Fruit fly (Drosophila melanogaster): ENCODE measurements around the gene ATPsynE.
A peak's percentile ranks its signal among the peaks of the same experiment; 100 is the strongest.

ATPsynE gene

DNA sequence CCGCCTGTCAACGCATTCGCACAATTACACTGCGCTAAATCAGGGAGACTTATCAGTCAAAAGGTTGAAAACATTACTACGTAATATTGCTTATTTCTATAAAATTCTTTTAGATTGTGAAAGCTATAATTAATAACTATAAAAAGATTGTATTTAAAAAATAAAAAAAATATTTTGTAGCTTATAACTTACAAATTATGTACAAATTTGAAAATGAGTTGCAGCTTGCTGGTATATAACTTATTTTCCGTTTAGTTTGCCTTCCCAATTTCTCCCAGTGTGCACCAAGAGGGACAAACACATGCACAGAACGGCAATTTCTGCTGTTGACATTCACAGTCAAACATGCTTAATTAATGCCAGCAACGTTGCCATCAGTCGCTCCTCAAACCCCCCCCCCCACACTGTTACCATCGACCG is 27.0 kb downstream of the ATPsynE start (continued):
- TF ChIP-seq tup (GFP tag; optimal IDR thresholded peaks at IDR 0.05): no peak
- peak; percentile 42 for TF ChIP-seq fd3F (GFP tag; optimal IDR thresholded peaks at IDR 0.05)
- TF ChIP-seq bab2 (GFP tag; optimal IDR thresholded peaks at IDR 0.05): no peak
- peak; percentile 60; the same call in 1 of the 2 replicates for TF ChIP-seq E2f1 (GFP tag; IDR thresholded peaks at IDR 0.05)
- peak; percentile 76 for TF ChIP-seq grau (tag; optimal IDR thresholded peaks at IDR 0.05)
- TF ChIP-seq Sox102F (GFP tag; optimal IDR thresholded peaks at IDR 0.05): peak; percentile 74
- peak; percentile 44 for TF ChIP-seq dmrt11E (tag; optimal IDR thresholded peaks at IDR 0.05)
- TF ChIP-seq Drgx (GFP tag; IDR thresholded peaks at IDR 0.05): peak; percentile 86
- TF ChIP-seq NC2α (GFP tag; optimal IDR thresholded peaks at IDR 0.05): no peak
- no peak for TF ChIP-seq NK7.1 (GFP tag; optimal IDR thresholded peaks at IDR 0.05)
- peak; percentile 72 for TF ChIP-seq caup (GFP tag; optimal IDR thresholded peaks at IDR 0.05; ENCODE audit: severe bottlenecking)
- TF ChIP-seq CG30403 (GFP tag; optimal IDR thresholded peaks at IDR 0.05): peak; percentile 63
- TF ChIP-seq ATbp (GFP tag; optimal IDR thresholded peaks at IDR 0.05): peak; percentile 75
- peak; percentile 83 for TF ChIP-seq CG7556 (GFP tag; optimal IDR thresholded peaks at IDR 0.05)
- peak; percentile 68 for TF ChIP-seq CG4424 (GFP tag; optimal IDR thresholded peaks at IDR 0.05)
- peak; percentile 51 for TF ChIP-seq sisA (GFP tag; IDR thresholded peaks at IDR 0.05)
- TF ChIP-seq hkb (optimal IDR thresholded peaks at IDR 0.05): no peak
- TF ChIP-seq hkb (GFP tag; IDR thresholded peaks at IDR 0.05): peak; percentile 77
- no peak for TF ChIP-seq CG17912 (GFP tag; optimal IDR thresholded peaks at IDR 0.05)
- TF ChIP-seq CG13123 (GFP tag; optimal IDR thresholded peaks at IDR 0.05): peak; percentile 0
- no peak for TF ChIP-seq Aef1 (GFP tag; IDR thresholded peaks at IDR 0.05)
- TF ChIP-seq CG8359 (GFP tag; optimal IDR thresholded peaks at IDR 0.05; ENCODE audit: borderline replicate concordance): peak; percentile 61
- peak; percentile 84 for TF ChIP-seq CG17829 (tag; optimal IDR thresholded peaks at IDR 0.05)
- TF ChIP-seq YL-1 (GFP tag; optimal IDR thresholded peaks at IDR 0.05): no peak
- no peak for TF ChIP-seq Atf-2 (GFP tag; optimal IDR thresholded peaks at IDR 0.05)
- TF ChIP-seq CG8765 (GFP tag; IDR thresholded peaks at IDR 0.05): no peak
- peak; percentile 42 for TF ChIP-seq salm (tag; optimal IDR thresholded peaks at IDR 0.05)
- TF ChIP-seq CG10959 (GFP tag; IDR thresholded peaks at IDR 0.05): no peak
- no peak for TF ChIP-seq ERR (GFP tag; optimal IDR thresholded peaks at IDR 0.05)
- peak; percentile 40 for TF ChIP-seq CG14441 (GFP tag; IDR thresholded peaks at IDR 0.05)
- TF ChIP-seq crc (GFP tag; optimal IDR thresholded peaks at IDR 0.05): no peak
- peak; percentile 57 for TF ChIP-seq nerfin-1 (tag; optimal IDR thresholded peaks at IDR 0.05)
- no peak for TF ChIP-seq CG14965 (GFP tag; optimal IDR thresholded peaks at IDR 0.05; ENCODE audit: borderline replicate concordance)
- TF ChIP-seq rib (GFP tag; IDR thresholded peaks at IDR 0.05): 0 out of 2 replicates have a peak, but pooled peaks have one; percentile 35
- no peak; the same call in none of the 2 replicates for TF ChIP-seq Ada2b (GFP tag; IDR thresholded peaks at IDR 0.05)
- TF ChIP-seq Hand (GFP tag; optimal IDR thresholded peaks at IDR 0.05): no peak
- TF ChIP-seq CG31365 (tag; optimal IDR thresholded peaks at IDR 0.05): no peak
- 0 out of 2 replicates have a peak, but pooled peaks have one; percentile 25 for TF ChIP-seq CG14667 (GFP tag; IDR thresholded peaks at IDR 0.05)
- TF ChIP-seq CG1233 (GFP tag; optimal IDR thresholded peaks at IDR 0.05): peak; percentile 71
- peak; percentile 40 for TF ChIP-seq Six4 (GFP tag; optimal IDR thresholded peaks at IDR 0.05)
- TF ChIP-seq Camta (GFP tag; optimal IDR thresholded peaks at IDR 0.05): no peak
- TF ChIP-seq ftz-f1 (GFP tag; optimal IDR thresholded peaks at IDR 0.05): no peak
- no peak for TF ChIP-seq amos (GFP tag; IDR thresholded peaks at IDR 0.05; ENCODE audit: partially characterized antibody)
- TF ChIP-seq gcm (GFP tag; optimal IDR thresholded peaks at IDR 0.05): peak; percentile 62
- TF ChIP-seq CG3726 (GFP tag; IDR thresholded peaks at IDR 0.05): no peak
- peak; percentile 33 for TF ChIP-seq CG6654 (GFP tag; optimal IDR thresholded peaks at IDR 0.05)
- peak; percentile 76 for TF ChIP-seq lbe (GFP tag; optimal IDR thresholded peaks at IDR 0.05)
- TF ChIP-seq zf30C (GFP tag; optimal IDR thresholded peaks at IDR 0.05): no peak
- TF ChIP-seq Trl (optimal IDR thresholded peaks at IDR 0.05): no peak
- TF ChIP-seq Trl (GFP tag; optimal IDR thresholded peaks at IDR 0.05): no peak
- TF ChIP-seq trh (GFP tag; optimal IDR thresholded peaks at IDR 0.05): no peak
- TF ChIP-seq Taf1 (GFP tag; IDR thresholded peaks at IDR 0.05): peak; percentile 68
